Worm (Caenorhabditis elegans): ENCODE results near the gene srg-28.

DNA sequence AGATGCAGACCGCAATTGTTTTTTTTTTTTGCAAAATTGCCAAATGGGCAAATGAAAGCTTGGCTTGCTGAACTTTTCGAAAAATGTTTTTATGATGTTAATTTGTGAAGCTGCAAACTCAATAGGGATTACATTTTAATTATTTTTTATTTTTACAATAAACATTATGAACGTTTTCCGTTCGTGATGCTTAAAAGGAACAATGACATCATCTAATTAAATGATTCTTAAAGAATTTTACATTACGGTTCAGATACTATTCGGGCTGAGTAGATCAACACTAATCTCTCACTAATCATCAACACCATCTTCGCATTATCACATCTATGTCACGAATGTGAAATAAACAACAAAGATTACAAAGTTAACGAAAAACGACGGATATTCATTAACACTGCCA, 22.2 kb upstream of the srg-28 start, which contains the start of gene C10G8.3:
- TF ChIP-seq alr-1 (tag; optimal IDR thresholded peaks at IDR 0.05; ENCODE audit: borderline replicate concordance): no peak
- no peak for TF ChIP-seq ama-1 (optimal IDR thresholded peaks at IDR 0.05)
- TF ChIP-seq ceh-88 (GFP tag; IDR thresholded peaks at IDR 0.05): no peak
- TF ChIP-seq aly-2 (tag; optimal IDR thresholded peaks at IDR 0.05): no peak
- no peak for TF ChIP-seq dsc-1 (tag; optimal IDR thresholded peaks at IDR 0.05)
- TF ChIP-seq jun-1 (tag; optimal IDR thresholded peaks at IDR 0.05): no peak
